Worm (Caenorhabditis elegans): ENCODE data around the gene egl-8.

DNA sequence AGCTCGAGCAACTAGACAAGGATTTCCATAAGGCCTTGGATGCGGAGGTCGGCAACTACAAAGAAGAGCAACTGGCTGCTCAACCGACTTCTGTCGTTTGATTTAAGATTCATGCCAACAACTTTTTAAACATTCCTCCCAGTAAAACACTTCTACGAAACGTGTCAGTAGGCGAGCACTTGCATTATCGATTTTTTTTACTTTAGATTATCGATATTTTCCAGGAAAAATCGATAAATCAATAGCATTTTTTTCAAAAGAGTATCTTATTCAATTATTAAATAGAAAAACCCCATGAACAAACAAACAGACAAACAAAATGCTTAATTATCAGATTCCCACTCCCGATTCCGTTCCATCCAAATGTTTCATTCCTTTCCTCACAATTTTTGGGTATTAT, 22.5 kb downstream of the egl-8 start:
- no peak for TF ChIP-seq pha-4 (tag; optimal IDR thresholded peaks at IDR 0.05)
- TF ChIP-seq unc-42 (tag; optimal IDR thresholded peaks at IDR 0.05), result no peak
